Worm (Caenorhabditis elegans) whole organism, young adult: ENCODE data around the gene gbb-2.

Experiments used
- ama-1 ChIP-seq, 3 experiments: fragments of 150-350 bp in 1 of 3; sonication (generic microtip) in 2 of 3; optimal IDR thresholded peaks; 2 replicates each; lab custom pipeline; 2014 to 2018; ENCODE audit warnings: missing biosample characterization in 2 of 3, missing genetic modification characterization in 2 of 3, missing genetic modification reagents in 2 of 3
- dpl-1 ChIP-seq: fragments of 150-350 bp; optimal IDR thresholded peaks from 2 replicates; lab custom pipeline; 2014; ENCODE audit warnings: missing biosample characterization, missing genetic modification reagents, missing genetic modification characterization
- hsf-1 ChIP-seq: fragments of 200-800 bp; sonication (Bioruptor generic); IDR thresholded peaks from 2 replicates; pipeline ENCODE4 v1.3.6; 2022; ENCODE audit warnings: missing genetic modification reagents, missing genetic modification characterization, missing compliant biosample characterization
- lin-26 ChIP-seq: fragments of 200-800 bp; sonication (Bioruptor generic); IDR thresholded peaks from 2 replicates; pipeline ENCODE4 v1.3.6; 2022; ENCODE audit warnings: missing genetic modification reagents, missing genetic modification characterization, missing compliant biosample characterization
- madf-10 ChIP-seq: sonication (generic microtip); optimal IDR thresholded peaks from 2 replicates; lab custom pipeline; 2016; ENCODE audit warnings: mild to moderate bottlenecking, missing genetic modification characterization, missing compliant biosample characterization
- nhr-80 ChIP-seq: sonication (generic microtip); optimal IDR thresholded peaks from 2 replicates; lab custom pipeline; 2016; ENCODE audit warnings: missing genetic modification characterization, missing compliant biosample characterization

- TF ChIP-seq nhr-80 (tag; lab: Kevin White, UChicago): no peak
- TF ChIP-seq madf-10 (tag; lab: Kevin White, UChicago): no peak
- TF ChIP-seq ama-1 (optimal IDR thresholded peaks at IDR 0.05; lab: Kevin White, UChicago): no peak
- no peak for TF ChIP-seq ama-1 (GFP tag; optimal IDR thresholded peaks at IDR 0.05; lab: Kevin White, UChicago)
- TF ChIP-seq hsf-1: no peak
- no peak for TF ChIP-seq dpl-1
- no peak for TF ChIP-seq lin-26
Observed at ce11 chrIV:4506637-4507036, at the start of gene gbb-2.
